Fruit fly (Drosophila melanogaster) whole organism, adult: ENCODE measurements around the gene unc-45.
A peak's percentile ranks its signal among the peaks of the same experiment; 100 is the strongest.

Experiments used
- CG11617 ChIP-seq: fragments of 200-800 bp; sonication (Bioruptor generic); optimal IDR thresholded peaks from 2 replicates; lab custom pipeline; 2017; ENCODE audit warnings: mild to moderate bottlenecking, missing biosample characterization, missing genetic modification reagents, missing genetic modification characterization
- CG12768 ChIP-seq: fragments of 200-800 bp; sonication (Bioruptor generic); optimal IDR thresholded peaks from 2 replicates; lab custom pipeline; 2017; ENCODE audit warnings: missing biosample characterization, missing genetic modification characterization, mild to moderate bottlenecking, moderate library complexity, missing genetic modification reagents
- CG14711 ChIP-seq: fragments of 200-800 bp; sonication (Bioruptor generic); optimal IDR thresholded peaks from 2 replicates; lab custom pipeline; 2018; ENCODE audit warnings: missing biosample characterization, mild to moderate bottlenecking, missing genetic modification characterization, moderate library complexity
- CG1620 ChIP-seq: fragments of 200-800 bp; sonication (Bioruptor generic); optimal IDR thresholded peaks from 2 replicates; lab custom pipeline; 2016; ENCODE audit warnings: missing biosample characterization, missing genetic modification characterization
- CG33017 ChIP-seq: fragments of 200-800 bp; sonication (Bioruptor generic); optimal IDR thresholded peaks from 2 replicates; lab custom pipeline; 2018; ENCODE audit warnings: missing biosample characterization, mild to moderate bottlenecking, missing genetic modification characterization, moderate library complexity
- CG5204 ChIP-seq: fragments of 200-800 bp; sonication (Bioruptor generic); optimal IDR thresholded peaks from 2 replicates; lab custom pipeline; 2016; ENCODE audit warnings: missing biosample characterization, missing genetic modification characterization
- CG7045 ChIP-seq: fragments of 200-800 bp; sonication (Bioruptor generic); optimal IDR thresholded peaks from 2 replicates; lab custom pipeline; 2017; ENCODE audit warnings: missing biosample characterization, mild to moderate bottlenecking, missing genetic modification characterization
- CG7101 ChIP-seq: fragments of 200-800 bp; sonication (Bioruptor generic); optimal IDR thresholded peaks from 2 replicates; lab custom pipeline; 2018; ENCODE audit warnings: missing biosample characterization, mild to moderate bottlenecking, missing genetic modification characterization, moderate library complexity
- Clk ChIP-seq: fragments of 200-800 bp; sonication (Bioruptor generic); optimal IDR thresholded peaks from 2 replicates; lab custom pipeline; 2017; ENCODE audit warnings: missing biosample characterization, missing genetic modification characterization
- Crg-1 ChIP-seq: fragments of 200-800 bp; sonication (Bioruptor generic); optimal IDR thresholded peaks from 2 replicates; lab custom pipeline; 2016; ENCODE audit warnings: missing biosample characterization, missing genetic modification characterization
- Hr96 ChIP-seq: fragments of 200-800 bp; sonication (Bioruptor generic); optimal IDR thresholded peaks from 2 replicates; lab custom pipeline; 2016; ENCODE audit warnings: missing biosample characterization, missing genetic modification characterization
- Mnt ChIP-seq: fragments of 200-800 bp; sonication (Bioruptor generic); optimal IDR thresholded peaks from 2 replicates; lab custom pipeline; 2016; ENCODE audit warnings: missing biosample characterization, mild to moderate bottlenecking, missing genetic modification characterization
- bab1 ChIP-seq: fragments of 200-800 bp; sonication (Bioruptor generic); optimal IDR thresholded peaks from 3 replicates; lab custom pipeline; 2019; ENCODE audit warnings: missing biosample characterization, mild to moderate bottlenecking, missing genetic modification characterization, moderate library complexity
- cic ChIP-seq: fragments of 200-800 bp; sonication (Bioruptor generic); optimal IDR thresholded peaks from 2 replicates; lab custom pipeline; 2017; ENCODE audit warnings: missing biosample characterization, mild to moderate bottlenecking, missing genetic modification characterization, moderate library complexity
- cnc ChIP-seq, 2 experiments: fragments of >200 bp; optimal IDR thresholded peaks; 2 replicates each; lab custom pipeline; 2017
- kay ChIP-seq: fragments of 200-800 bp; sonication (Bioruptor generic); peaks from one replicate; lab custom pipeline; 2016; ENCODE audit warnings: missing biosample characterization, missing genetic modification characterization, borderline replicate concordance
- ovo ChIP-seq: fragments of 200-800 bp; sonication (Bioruptor generic); optimal IDR thresholded peaks from 2 replicates; lab custom pipeline; 2016; ENCODE audit warnings: missing biosample characterization, missing genetic modification characterization
- pad ChIP-seq: fragments of 200-800 bp; sonication (Bioruptor generic); optimal IDR thresholded peaks from 3 replicates; lab custom pipeline; 2017; ENCODE audit warnings: missing biosample characterization, missing genetic modification characterization, mild to moderate bottlenecking, moderate library complexity, missing genetic modification reagents
- tj ChIP-seq: fragments of 200-800 bp; sonication (Bioruptor generic); optimal IDR thresholded peaks from 3 replicates; lab custom pipeline; 2017; ENCODE audit warnings: missing biosample characterization, mild to moderate bottlenecking, missing genetic modification characterization, moderate library complexity
- toe ChIP-seq: fragments of 200-800 bp; sonication (Bioruptor generic); optimal IDR thresholded peaks from 2 replicates; lab custom pipeline; 2016; ENCODE audit warnings: missing biosample characterization, missing genetic modification characterization

unc-45 gene

dm6 chr3R:8032923-8033478 is at the start of gene unc-45, which contains the start of gene CG11035:
Gene unc-45 (plus strand): TSS chr3R:8033301.
Gene CG11035 (minus strand): TSS chr3R:8033009.
- TF ChIP-seq CG12768 (GFP tag; lab: Kevin White, UChicago) (no peak), Mnt (GFP tag; lab: Kevin White, UChicago) (peak; percentile 62), bab1 (GFP tag; lab: Kevin White, UChicago) (peak; percentile 70), CG7101 (tag; lab: Kevin White, UChicago) (peak; percentile 33), CG33017 (tag; lab: Kevin White, UChicago) (peak; percentile 29), ovo (GFP tag; lab: Kevin White, UChicago) (no peak), pad (GFP tag; lab: Kevin White, UChicago) (peak; percentile 18), CG1620 (peak; percentile 14), cic (GFP tag; lab: Kevin White, UChicago) (peak; percentile 10), CG7045 (GFP tag; lab: Kevin White, UChicago) (peak; percentile 51), CG11617 (GFP tag; lab: Kevin White, UChicago) (peak; percentile 63), CG14711 (peak; percentile 53), tj (peak; percentile 64), Crg-1 (GFP tag; lab: Kevin White, UChicago) (peak; percentile 28), Clk (GFP tag; lab: Kevin White, UChicago) (no peak), cnc (optimal IDR thresholded peaks at IDR 0.05; lab: Kevin White, UChicago) (no peak), toe (GFP tag; lab: Kevin White, UChicago) (peak; percentile 79), CG5204 (GFP tag; lab: Kevin White, UChicago) (no peak), kay (GFP tag; lab: Kevin White, UChicago) (peak; percentile 98), Hr96 (GFP tag; lab: Kevin White, UChicago) (no peak)

- TF ChIP-seq tj (no peak), Crg-1 (GFP tag; lab: Kevin White, UChicago) (no peak), Clk (GFP tag; lab: Kevin White, UChicago) (no peak), CG33017 (tag; lab: Kevin White, UChicago) (no peak), CG1620 (no peak), pad (GFP tag; lab: Kevin White, UChicago) (no peak), CG12768 (GFP tag; lab: Kevin White, UChicago) (no peak), Hr96 (GFP tag; lab: Kevin White, UChicago) (no peak), Mnt (GFP tag; lab: Kevin White, UChicago) (no peak), CG14711 (no peak), CG7101 (tag; lab: Kevin White, UChicago) (no peak), kay (GFP tag; lab: Kevin White, UChicago) (no peak), cnc (optimal IDR thresholded peaks at IDR 0.05; lab: Kevin White, UChicago) (no peak), CG5204 (GFP tag; lab: Kevin White, UChicago) (no peak)
Observed at dm6 chr3R:7990257-7990656, 42.8 kb upstream of the unc-45 start.

dm6 chr3R:7990799-7991423 is 42.2 kb upstream of the unc-45 start:
- TF ChIP-seq tj (no peak), Crg-1 (GFP tag; lab: Kevin White, UChicago) (no peak), Hr96 (GFP tag; lab: Kevin White, UChicago) (no peak), Clk (GFP tag; lab: Kevin White, UChicago) (no peak), pad (GFP tag; lab: Kevin White, UChicago) (no peak), CG7101 (tag; lab: Kevin White, UChicago) (no peak), CG7045 (GFP tag; lab: Kevin White, UChicago) (no peak), cic (GFP tag; lab: Kevin White, UChicago) (no peak), CG5204 (GFP tag; lab: Kevin White, UChicago) (no peak), ovo (GFP tag; lab: Kevin White, UChicago) (no peak), bab1 (GFP tag; lab: Kevin White, UChicago) (no peak), toe (GFP tag; lab: Kevin White, UChicago) (no peak), CG1620 (no peak), CG14711 (no peak), CG12768 (GFP tag; lab: Kevin White, UChicago) (no peak), Mnt (GFP tag; lab: Kevin White, UChicago) (no peak), cnc (optimal IDR thresholded peaks at IDR 0.05; lab: Kevin White, UChicago) (no peak)

dm6 chr3R:7991446-7991845 is 41.7 kb upstream of the unc-45 start:
- no peak for TF ChIP-seq cnc (optimal IDR thresholded peaks at IDR 0.05; lab: Kevin White, UChicago)
- no peak for TF ChIP-seq CG11617 (GFP tag; lab: Kevin White, UChicago)
- no peak for TF ChIP-seq CG7045 (GFP tag; lab: Kevin White, UChicago)
- TF ChIP-seq CG33017 (tag; lab: Kevin White, UChicago) = no peak
- no peak for TF ChIP-seq cic (GFP tag; lab: Kevin White, UChicago)
- no peak for TF ChIP-seq Clk (GFP tag; lab: Kevin White, UChicago)
- TF ChIP-seq Mnt (GFP tag; lab: Kevin White, UChicago) = no peak
- TF ChIP-seq kay (GFP tag; lab: Kevin White, UChicago) = no peak
- TF ChIP-seq CG1620 = no peak
- TF ChIP-seq Hr96 (GFP tag; lab: Kevin White, UChicago) = no peak
- no peak for TF ChIP-seq toe (GFP tag; lab: Kevin White, UChicago)
- no peak for TF ChIP-seq CG14711
- no peak for TF ChIP-seq tj
- no peak for TF ChIP-seq CG7101 (tag; lab: Kevin White, UChicago)
- no peak for TF ChIP-seq bab1 (GFP tag; lab: Kevin White, UChicago)
- no peak for TF ChIP-seq CG5204 (GFP tag; lab: Kevin White, UChicago)
- no peak for TF ChIP-seq CG12768 (GFP tag; lab: Kevin White, UChicago)

dm6 chr3R:7992100-7992499 is 41.0 kb upstream of the unc-45 start:
- TF ChIP-seq CG5204 (GFP tag; lab: Kevin White, UChicago) (no peak), pad (GFP tag; lab: Kevin White, UChicago) (no peak), Crg-1 (GFP tag; lab: Kevin White, UChicago) (no peak), CG1620 (no peak), bab1 (GFP tag; lab: Kevin White, UChicago) (no peak), toe (GFP tag; lab: Kevin White, UChicago) (no peak), CG11617 (GFP tag; lab: Kevin White, UChicago) (no peak), CG14711 (no peak), CG7101 (tag; lab: Kevin White, UChicago) (no peak), CG12768 (GFP tag; lab: Kevin White, UChicago) (no peak), cic (GFP tag; lab: Kevin White, UChicago) (no peak), Hr96 (GFP tag; lab: Kevin White, UChicago) (no peak)
